Fruit fly (Drosophila melanogaster) S2 (cell line): Measurements from ENCODE around the gene fw.

Experiments used
- CG8478 ChIP-seq: fragments of >200 bp; optimal IDR thresholded peaks from 2 replicates; lab custom pipeline; 2018
- CTCF ChIP-seq, 2 experiments: fragments of >200 bp; optimal IDR thresholded peaks; 2 replicates each; lab custom pipeline; 2018

- no peak for TF ChIP-seq CG8478
- TF ChIP-seq CTCF (optimal IDR thresholded peaks at IDR 0.05; lab: Kevin White, UChicago) = no peak
Measured at dm6 chrX:12050292-12050691, 46.6 kb upstream of the fw start.
